Fruit fly (Drosophila melanogaster) whole organism, embryonic: ENCODE data around the gene CG10347.

Source experiments
- Antp ChIP-seq: fragments of 200-800 bp; sonication (Bioruptor generic); optimal IDR thresholded peaks from 3 replicates; lab custom pipeline; 2016; ENCODE audit warnings: missing biosample characterization, missing genetic modification characterization
- CG10366 ChIP-seq: fragments of 200-800 bp; sonication (Bioruptor generic); IDR thresholded peaks from 2 replicates; pipeline ENCODE4 v1.3.6; 2022; ENCODE audit warnings: missing biosample characterization, missing genetic modification characterization
- CG10959 ChIP-seq: fragments of 200-800 bp; sonication (Bioruptor generic); IDR thresholded peaks from 2 replicates; pipeline ENCODE4 v1.3.6; 2022; ENCODE audit warnings: missing biosample characterization, missing genetic modification characterization
- CG11456 ChIP-seq: fragments of 200-800 bp; sonication (Bioruptor generic); IDR thresholded peaks from 3 replicates; pipeline ENCODE4 v1.3.6; 2022; ENCODE audit warnings: missing biosample characterization, missing genetic modification characterization
- CG11560 ChIP-seq: fragments of 200-800 bp; sonication (Bioruptor generic); IDR thresholded peaks from 3 replicates; pipeline ENCODE4 v1.3.6; 2022; ENCODE audit warnings: missing biosample characterization, missing genetic modification characterization
- CG11723 ChIP-seq: fragments of 200-800 bp; sonication (Bioruptor generic); optimal IDR thresholded peaks from 2 replicates; lab custom pipeline; 2017; ENCODE audit warnings: missing biosample characterization, mild to moderate bottlenecking, missing genetic modification characterization
- CG12236 ChIP-seq: fragments of 200-800 bp; sonication (Bioruptor generic); optimal IDR thresholded peaks from 2 replicates; lab custom pipeline; 2016; ENCODE audit warnings: missing biosample characterization, missing genetic modification characterization
- CG13123 ChIP-seq: fragments of 200-800 bp; sonication (Bioruptor generic); optimal IDR thresholded peaks from 2 replicates; lab custom pipeline; 2016; ENCODE audit warnings: missing biosample characterization, missing genetic modification characterization
- CG13287 ChIP-seq: fragments of 200-800 bp; sonication (Bioruptor generic); IDR thresholded peaks from 2 replicates; pipeline ENCODE4 v1.3.6; 2022; ENCODE audit warnings: missing biosample characterization, missing genetic modification characterization; ENCODE audit not compliant: partially characterized antibody
- CG14710 ChIP-seq: fragments of 200-800 bp; sonication (Bioruptor generic); optimal IDR thresholded peaks from 3 replicates; lab custom pipeline; 2019; ENCODE audit warnings: missing biosample characterization, mild to moderate bottlenecking, missing genetic modification characterization, moderate library complexity
- CG15514 ChIP-seq: fragments of 200-800 bp; sonication (Bioruptor generic); optimal IDR thresholded peaks from 3 replicates; lab custom pipeline; 2017; ENCODE audit warnings: missing biosample characterization, missing genetic modification characterization, mild to moderate bottlenecking, moderate library complexity, missing genetic modification reagents
- CG15696 ChIP-seq: fragments of 200-800 bp; sonication (Bioruptor generic); optimal IDR thresholded peaks from 2 replicates; lab custom pipeline; 2019; ENCODE audit warnings: missing biosample characterization, mild to moderate bottlenecking, missing genetic modification characterization, moderate library complexity
- CG17829 ChIP-seq: fragments of 200-800 bp; optimal IDR thresholded peaks from 2 replicates; lab custom pipeline; 2019; ENCODE audit warnings: missing biosample characterization, mild to moderate bottlenecking, missing genetic modification characterization, moderate library complexity
- CG1792 ChIP-seq: fragments of 200-800 bp; sonication (Bioruptor generic); optimal IDR thresholded peaks from 2 replicates; lab custom pipeline; 2016; ENCODE audit warnings: missing biosample characterization, missing genetic modification characterization
- CG18262 ChIP-seq: fragments of 200-800 bp; optimal IDR thresholded peaks from 3 replicates; lab custom pipeline; 2019; ENCODE audit warnings: missing biosample characterization, mild to moderate bottlenecking, missing genetic modification characterization, moderate library complexity
- CG2199 ChIP-seq: fragments of 200-800 bp; sonication (Bioruptor generic); IDR thresholded peaks from 3 replicates; pipeline ENCODE4 v1.3.6; 2022; ENCODE audit warnings: missing biosample characterization, missing genetic modification characterization
- CG7556 ChIP-seq: fragments of 200-800 bp; sonication (Bioruptor generic); optimal IDR thresholded peaks from 2 replicates; lab custom pipeline; 2017; ENCODE audit warnings: missing biosample characterization, mild to moderate bottlenecking, missing genetic modification characterization
- CG7786 ChIP-seq: fragments of 200-800 bp; sonication (Bioruptor generic); optimal IDR thresholded peaks from 2 replicates; lab custom pipeline; 2016; ENCODE audit warnings: missing biosample characterization, missing genetic modification characterization
- CG8290 ChIP-seq, 3 experiments: fragments of 200-800 bp; sonication (Bioruptor generic); optimal IDR thresholded peaks; 2 replicates each; lab custom pipeline; 2016 to 2019; ENCODE audit warnings: missing biosample characterization in 3 of 3, missing genetic modification characterization in 3 of 3, mild to moderate bottlenecking in 2 of 3, moderate library complexity in 1 of 3
- CTCF ChIP-seq: fragments of 200-800 bp; sonication (Bioruptor generic); optimal IDR thresholded peaks from 2 replicates; lab custom pipeline; 2017; ENCODE audit warnings: missing biosample characterization, mild to moderate bottlenecking, missing genetic modification characterization, moderate library complexity
- D ChIP-seq, 2 experiments: fragments of 200-800 bp in 1 of 2; fragments of >200 bp in 1 of 2; sonication (Bioruptor generic) in 1 of 2; optimal IDR thresholded peaks; 2 replicates in 1 of 2; 3 replicates in 1 of 2; lab custom pipeline; 2017; ENCODE audit warnings: mild to moderate bottlenecking in 1 of 2, missing biosample characterization in 1 of 2, missing genetic modification characterization in 1 of 2, missing genetic modification reagents in 1 of 2
- Dbx ChIP-seq: fragments of 200-800 bp; sonication (Bioruptor generic); IDR thresholded peaks from 3 replicates; pipeline ENCODE4 v1.3.6; 2022; ENCODE audit warnings: missing biosample characterization, missing genetic modification characterization
- E2f2 ChIP-seq: fragments of 200-800 bp; sonication (Bioruptor generic); IDR thresholded peaks from 2 replicates; pipeline ENCODE4 v1.3.6; 2022; ENCODE audit warnings: missing biosample characterization, missing genetic modification characterization
- Fer1 ChIP-seq: fragments of 200-800 bp; sonication (Bioruptor generic); optimal IDR thresholded peaks from 2 replicates; lab custom pipeline; 2017; ENCODE audit warnings: missing biosample characterization, mild to moderate bottlenecking, missing genetic modification characterization
- Hey ChIP-seq: fragments of 200-800 bp; sonication (Bioruptor generic); optimal IDR thresholded peaks from 3 replicates; lab custom pipeline; 2018; ENCODE audit warnings: missing biosample characterization, mild to moderate bottlenecking, missing genetic modification characterization
- Hr3 ChIP-seq: fragments of 200-800 bp; sonication (Bioruptor generic); optimal IDR thresholded peaks from 3 replicates; lab custom pipeline; 2016; ENCODE audit warnings: missing biosample characterization, missing genetic modification characterization
- MESR4 ChIP-seq: fragments of 200-800 bp; sonication (Bioruptor generic); optimal IDR thresholded peaks from 2 replicates; lab custom pipeline; 2018; ENCODE audit warnings: missing biosample characterization, mild to moderate bottlenecking, missing genetic modification characterization, moderate library complexity
- Ravus ChIP-seq: fragments of 200-800 bp; sonication (Bioruptor generic); IDR thresholded peaks from 2 replicates; pipeline ENCODE4 v1.3.6; 2022; ENCODE audit warnings: missing biosample characterization, missing genetic modification characterization
- Scr ChIP-seq: fragments of 200-800 bp; sonication (Bioruptor generic); IDR thresholded peaks from 2 replicates; pipeline ENCODE4 v1.3.6; 2022; ENCODE audit warnings: missing biosample characterization, missing genetic modification characterization; ENCODE audit not compliant: partially characterized antibody
- Sox100B ChIP-seq: fragments of 200-800 bp; sonication (Bioruptor generic); optimal IDR thresholded peaks from 3 replicates; lab custom pipeline; 2018; ENCODE audit warnings: missing biosample characterization, mild to moderate bottlenecking, missing genetic modification characterization
- Vsx1 ChIP-seq: fragments of 200-800 bp; sonication (Bioruptor generic); optimal IDR thresholded peaks from 2 replicates; lab custom pipeline; 2017; ENCODE audit warnings: missing biosample characterization, mild to moderate bottlenecking, missing genetic modification characterization, missing genetic modification reagents
- ap ChIP-seq: fragments of 200-800 bp; sonication (Bioruptor generic); IDR thresholded peaks from 2 replicates; pipeline ENCODE4 v1.3.6; 2022; ENCODE audit warnings: missing biosample characterization, missing genetic modification characterization
- bab2 ChIP-seq: fragments of 200-800 bp; sonication (Bioruptor generic); optimal IDR thresholded peaks from 2 replicates; lab custom pipeline; 2016; ENCODE audit warnings: missing biosample characterization, missing genetic modification characterization
- bcd ChIP-seq: fragments of 200-800 bp; sonication (Bioruptor generic); optimal IDR thresholded peaks from 2 replicates; lab custom pipeline; 2017; ENCODE audit warnings: missing biosample characterization, mild to moderate bottlenecking, missing genetic modification characterization
- cas ChIP-seq: fragments of 200-800 bp; sonication (Bioruptor generic); IDR thresholded peaks from 2 replicates; pipeline ENCODE4 v1.3.6; 2022; ENCODE audit warnings: missing biosample characterization, missing genetic modification characterization
- caup ChIP-seq: fragments of 200-800 bp; sonication (Bioruptor generic); optimal IDR thresholded peaks from 3 replicates; lab custom pipeline; 2017; ENCODE audit warnings: missing biosample characterization, mild to moderate bottlenecking, missing genetic modification characterization, moderate library complexity; ENCODE audit not compliant: severe bottlenecking
- chm ChIP-seq: fragments of 200-800 bp; sonication (Bioruptor generic); IDR thresholded peaks from 2 replicates; pipeline ENCODE4 v1.3.6; 2022; ENCODE audit warnings: missing biosample characterization, missing genetic modification characterization
- crol ChIP-seq: fragments of 200-800 bp; sonication (Bioruptor generic); IDR thresholded peaks from 2 replicates; pipeline ENCODE4 v1.3.6; 2022; ENCODE audit warnings: missing biosample characterization, missing genetic modification characterization
- disco-r ChIP-seq: fragments of 200-800 bp; sonication (Bioruptor generic); optimal IDR thresholded peaks from 2 replicates; lab custom pipeline; 2016; ENCODE audit warnings: missing biosample characterization, missing genetic modification characterization
- dmrt11E ChIP-seq: fragments of 200-800 bp; sonication (Bioruptor generic); optimal IDR thresholded peaks from 3 replicates; lab custom pipeline; 2018; ENCODE audit warnings: missing biosample characterization, mild to moderate bottlenecking, missing genetic modification characterization, moderate library complexity
- exex ChIP-seq: fragments of 200-800 bp; sonication (Bioruptor generic); optimal IDR thresholded peaks from 4 replicates; lab custom pipeline; 2018; ENCODE audit warnings: missing biosample characterization, mild to moderate bottlenecking, missing genetic modification characterization, moderate library complexity
- eyg ChIP-seq: fragments of 200-800 bp; sonication (Bioruptor generic); optimal IDR thresholded peaks from 3 replicates; lab custom pipeline; 2016; ENCODE audit warnings: missing biosample characterization, missing genetic modification characterization
- fd64A ChIP-seq: fragments of 200-800 bp; sonication (Bioruptor generic); optimal IDR thresholded peaks from 3 replicates; lab custom pipeline; 2018; ENCODE audit warnings: missing biosample characterization, mild to moderate bottlenecking, missing genetic modification characterization
- gsb-n ChIP-seq: fragments of 200-800 bp; sonication (Bioruptor generic); optimal IDR thresholded peaks from 3 replicates; lab custom pipeline; 2018; ENCODE audit warnings: missing biosample characterization, mild to moderate bottlenecking, missing genetic modification characterization
- hbn ChIP-seq: fragments of 200-800 bp; sonication (Bioruptor generic); IDR thresholded peaks from 2 replicates; pipeline ENCODE4 v1.3.6; 2022; ENCODE audit warnings: missing biosample characterization, missing genetic modification characterization; ENCODE audit not compliant: partially characterized antibody
- mirr ChIP-seq: fragments of 200-800 bp; sonication (Bioruptor generic); optimal IDR thresholded peaks from 3 replicates; lab custom pipeline; 2018; ENCODE audit warnings: missing biosample characterization, mild to moderate bottlenecking, missing genetic modification characterization
- onecut ChIP-seq: fragments of 200-800 bp; sonication (Bioruptor generic); IDR thresholded peaks from 2 replicates; pipeline ENCODE4 v1.3.6; 2022; ENCODE audit warnings: missing biosample characterization, missing genetic modification characterization
- psq ChIP-seq: fragments of 200-800 bp; sonication (Bioruptor generic); optimal IDR thresholded peaks from 2 replicates; lab custom pipeline; 2017; ENCODE audit warnings: missing biosample characterization, missing genetic modification characterization
- ranshi ChIP-seq: fragments of 200-800 bp; sonication (Bioruptor generic); IDR thresholded peaks from 2 replicates; pipeline ENCODE4 v1.3.6; 2022; ENCODE audit warnings: missing biosample characterization, missing genetic modification characterization
- sob ChIP-seq: fragments of 200-800 bp; sonication (Bioruptor generic); IDR thresholded peaks from 2 replicates; pipeline ENCODE4 v1.3.6; 2022; ENCODE audit warnings: missing biosample characterization, missing genetic modification characterization
- wor ChIP-seq: fragments of 200-800 bp; sonication (Bioruptor generic); IDR thresholded peaks from 2 replicates; pipeline ENCODE4 v1.3.6; 2022; ENCODE audit warnings: missing biosample characterization, missing genetic modification characterization

Gene CG10347

dm6 chrX:11886976-11887375, 32.2 kb upstream of the CG10347 start, which contains the start of the genes CG10353 and SelG (continued):
- no peak for TF ChIP-seq Ravus (GFP tag; lab: Robert Waterston, UW)
- TF ChIP-seq gsb-n, result no peak
- TF ChIP-seq wor (GFP tag; lab: Robert Waterston, UW), result no peak
- peak; percentile 38 for TF ChIP-seq eyg (GFP tag; lab: Kevin White, UChicago)
- peak; percentile 51 for TF ChIP-seq CG17829 (tag; lab: Kevin White, UChicago)
- peak; percentile 24 for TF ChIP-seq CG1792
- no peak for TF ChIP-seq CG10959 (GFP tag; lab: Robert Waterston, UW)
- TF ChIP-seq chm (GFP tag; lab: Robert Waterston, UW), result peak; percentile 49; the same call in 1 of the 2 replicates
- TF ChIP-seq ap (GFP tag; lab: Robert Waterston, UW), result no peak
- TF ChIP-seq CG7786, result peak; percentile 43
- TF ChIP-seq Hr3 (GFP tag; lab: Kevin White, UChicago), result peak; percentile 11
- TF ChIP-seq Vsx1 (GFP tag; lab: Kevin White, UChicago), result no peak
- no peak for TF ChIP-seq D (optimal IDR thresholded peaks at IDR 0.05; lab: Kevin White, UChicago)
- TF ChIP-seq D (GFP tag; optimal IDR thresholded peaks at IDR 0.05; lab: Kevin White, UChicago), result no peak
- peak; percentile 37 for TF ChIP-seq bab2 (GFP tag; lab: Kevin White, UChicago)
- no peak for TF ChIP-seq CG11560
- TF ChIP-seq fd64A (GFP tag; lab: Kevin White, UChicago), result no peak
- TF ChIP-seq Dbx, result no peak
- TF ChIP-seq exex, result peak; percentile 11
- TF ChIP-seq CG13123, result no peak
- TF ChIP-seq MESR4 (GFP tag; lab: Kevin White, UChicago), result peak; percentile 81
- peak; percentile 48 for TF ChIP-seq CG8290 (GFP tag; optimal IDR thresholded peaks at IDR 0.05; lab: Kevin White, UChicago)
- peak in 1 of 2 experiments; percentile 85 for TF ChIP-seq CG8290 (tag; optimal IDR thresholded peaks at IDR 0.05; lab: Kevin White, UChicago)
- peak; percentile 52 for TF ChIP-seq CG14710 (tag; lab: Kevin White, UChicago)
- peak; percentile 44 for TF ChIP-seq Fer1
- TF ChIP-seq Sox100B (GFP tag; lab: Kevin White, UChicago), result no peak
- TF ChIP-seq caup, result peak; percentile 32
- TF ChIP-seq mirr (GFP tag; lab: Kevin White, UChicago), result peak; percentile 59
- peak; percentile 53 for TF ChIP-seq sob
- TF ChIP-seq CG11456 (GFP tag; lab: Robert Waterston, UW), result peak; percentile 54; the same call in 1 of the 3 replicates
- TF ChIP-seq bcd (GFP tag; lab: Kevin White, UChicago), result peak; percentile 26
- TF ChIP-seq ranshi (GFP tag; lab: Robert Waterston, UW), result no peak
- TF ChIP-seq CG18262 (tag; lab: Kevin White, UChicago), result peak; percentile 18
- TF ChIP-seq CG13287 (GFP tag; lab: Robert Waterston, UW), result peak; percentile 90
- TF ChIP-seq hbn (GFP tag; lab: Robert Waterston, UW), result peak; percentile 86
- peak; percentile 80 for TF ChIP-seq Scr (GFP tag; lab: Robert Waterston, UW)
- no peak for TF ChIP-seq Hey
- no peak for TF ChIP-seq cas
- TF ChIP-seq CG11723 (GFP tag; lab: Kevin White, UChicago), result no peak
- no peak for TF ChIP-seq onecut (GFP tag; lab: Robert Waterston, UW)
- TF ChIP-seq CTCF (GFP tag; lab: Kevin White, UChicago), result peak; percentile 11
- TF ChIP-seq Antp (GFP tag; lab: Kevin White, UChicago), result peak; percentile 66
- TF ChIP-seq CG10366 (GFP tag; lab: Robert Waterston, UW), result 0 out of 2 replicates have a peak, but pooled peaks have one; percentile 11
- TF ChIP-seq dmrt11E (tag; lab: Kevin White, UChicago), result peak; percentile 17
- TF ChIP-seq CG15514 (GFP tag; lab: Kevin White, UChicago), result peak; percentile 77
- TF ChIP-seq crol (GFP tag; lab: Robert Waterston, UW), result no peak
- peak; percentile 46; the same call in 1 of the 2 replicates for TF ChIP-seq E2f2 (GFP tag; lab: Robert Waterston, UW)
- TF ChIP-seq CG7556 (GFP tag; lab: Kevin White, UChicago), result no peak
- TF ChIP-seq CG12236 (GFP tag; lab: Kevin White, UChicago), result no peak
- no peak for TF ChIP-seq disco-r (GFP tag; lab: Kevin White, UChicago)
- peak; percentile 28; the same call in 1 of the 3 replicates for TF ChIP-seq CG2199 (GFP tag; lab: Robert Waterston, UW)
- no peak for TF ChIP-seq psq
- TF ChIP-seq CG15696 (tag; lab: Kevin White, UChicago), result no peak
